Worm (Caenorhabditis elegans) whole organism, L2 larva: ENCODE measurements around the gene ptr-19.
A peak's percentile ranks its signal among the peaks of the same experiment; 100 is the strongest.

Experiments used
- C34F6.9 ChIP-seq: fragments of 150-350 bp; optimal IDR thresholded peaks from 2 replicates; lab custom pipeline; 2014; ENCODE audit warnings: missing biosample characterization, missing genetic modification characterization
- F13H6.1 ChIP-seq: sonication (generic microtip); optimal IDR thresholded peaks from 2 replicates; lab custom pipeline; 2016; ENCODE audit warnings: missing genetic modification characterization, missing compliant biosample characterization
- Y55F3AM.14 ChIP-seq: fragments of 200-800 bp; sonication (Bioruptor generic); optimal IDR thresholded peaks from 2 replicates; lab custom pipeline; 2018; ENCODE audit warnings: mild to moderate bottlenecking, missing genetic modification characterization, missing compliant biosample characterization
- ama-1 ChIP-seq: fragments of 150-350 bp; optimal IDR thresholded peaks from 2 replicates; lab custom pipeline; 2018; ENCODE audit warnings: inconsistent platforms
- blmp-1 ChIP-seq: sonication (generic microtip); optimal IDR thresholded peaks from 2 replicates; lab custom pipeline; 2017; ENCODE audit warnings: missing genetic modification characterization, mild to moderate bottlenecking, missing compliant biosample characterization, antibody characterized with exemption, moderate library complexity; ENCODE audit not compliant: insufficient read depth
- ceh-16 ChIP-seq: fragments of 150-350 bp; optimal IDR thresholded peaks from 2 replicates; lab custom pipeline; 2014; ENCODE audit warnings: missing biosample characterization, missing genetic modification characterization
- crh-2 ChIP-seq: sonication (generic microtip); optimal IDR thresholded peaks from 2 replicates; lab custom pipeline; 2017; ENCODE audit warnings: missing biosample characterization, missing genetic modification characterization
- egl-27 ChIP-seq: sonication (generic microtip); optimal IDR thresholded peaks from 3 replicates; lab custom pipeline; 2017; ENCODE audit warnings: missing biosample characterization, missing genetic modification reagents, missing genetic modification characterization
- elt-1 ChIP-seq: fragments of 150-350 bp; optimal IDR thresholded peaks from 2 replicates; lab custom pipeline; 2014; ENCODE audit warnings: missing biosample characterization, missing genetic modification characterization
- elt-3 ChIP-seq: sonication (generic microtip); optimal IDR thresholded peaks from 2 replicates; lab custom pipeline; 2017; ENCODE audit warnings: missing biosample characterization, missing genetic modification characterization
- lin-11 ChIP-seq: fragments of 150-350 bp; sonication (generic microtip); optimal IDR thresholded peaks from 2 replicates; lab custom pipeline; 2014; ENCODE audit warnings: missing biosample characterization, missing genetic modification characterization, inconsistent platforms, mixed read lengths
- lin-13 ChIP-seq: fragments of 150-350 bp; optimal IDR thresholded peaks from 2 replicates; lab custom pipeline; 2014; ENCODE audit warnings: missing biosample characterization, missing genetic modification reagents, missing genetic modification characterization
- mab-5 ChIP-seq: fragments of 150-350 bp; optimal IDR thresholded peaks from 2 replicates; lab custom pipeline; 2014; ENCODE audit warnings: missing biosample characterization, missing genetic modification characterization
- nhr-10 ChIP-seq: sonication (generic microtip); optimal IDR thresholded peaks from 2 replicates; lab custom pipeline; 2017; ENCODE audit warnings: missing biosample characterization, missing genetic modification characterization
- nhr-11 ChIP-seq: fragments of 150-350 bp; optimal IDR thresholded peaks from 2 replicates; lab custom pipeline; 2014; ENCODE audit warnings: missing biosample characterization, missing genetic modification characterization
- nhr-12 ChIP-seq: fragments of 150-350 bp; optimal IDR thresholded peaks from 2 replicates; lab custom pipeline; 2014; ENCODE audit warnings: missing biosample characterization, missing genetic modification characterization
- nhr-21 ChIP-seq: fragments of 150-350 bp; optimal IDR thresholded peaks from 2 replicates; lab custom pipeline; 2014; ENCODE audit warnings: missing biosample characterization, missing genetic modification characterization
- nhr-23 ChIP-seq: fragments of 150-350 bp; optimal IDR thresholded peaks from 2 replicates; lab custom pipeline; 2014; ENCODE audit warnings: missing biosample characterization, missing genetic modification reagents, missing genetic modification characterization
- nhr-237 ChIP-seq: fragments of 150-350 bp; optimal IDR thresholded peaks from 2 replicates; lab custom pipeline; 2014; ENCODE audit warnings: missing biosample characterization, missing genetic modification characterization
- nhr-25 ChIP-seq: fragments of 150-350 bp; sonication (generic microtip); optimal IDR thresholded peaks from 3 replicates; lab custom pipeline; 2014; ENCODE audit warnings: missing biosample characterization, missing genetic modification characterization
- nhr-6 ChIP-seq: fragments of 150-350 bp; optimal IDR thresholded peaks from 2 replicates; lab custom pipeline; 2014; ENCODE audit warnings: missing biosample characterization, missing genetic modification characterization
- nhr-77 ChIP-seq: fragments of 150-350 bp; optimal IDR thresholded peaks from 2 replicates; lab custom pipeline; 2014; ENCODE audit warnings: missing biosample characterization, missing genetic modification characterization
- peb-1 ChIP-seq: fragments of 150-350 bp; optimal IDR thresholded peaks from 2 replicates; lab custom pipeline; 2014; ENCODE audit warnings: missing biosample characterization, missing genetic modification characterization
- sem-4 ChIP-seq: fragments of 150-350 bp; optimal IDR thresholded peaks from 2 replicates; lab custom pipeline; 2014; ENCODE audit warnings: missing biosample characterization, missing genetic modification reagents, missing genetic modification characterization
- sma-3 ChIP-seq: sonication (generic microtip); optimal IDR thresholded peaks from 2 replicates; lab custom pipeline; 2016; ENCODE audit warnings: missing genetic modification reagents, missing genetic modification characterization, missing compliant biosample characterization
- unc-39 ChIP-seq: fragments of 150-350 bp; optimal IDR thresholded peaks from 2 replicates; lab custom pipeline; 2014; ENCODE audit warnings: missing biosample characterization, missing genetic modification characterization
- unc-55 ChIP-seq: fragments of 150-350 bp; sonication (generic microtip); optimal IDR thresholded peaks from 3 replicates; lab custom pipeline; 2014; ENCODE audit warnings: missing biosample characterization, missing genetic modification reagents, missing genetic modification characterization
- zag-1 ChIP-seq: fragments of 150-350 bp; optimal IDR thresholded peaks from 2 replicates; lab custom pipeline; 2014; ENCODE audit warnings: missing biosample characterization, missing genetic modification characterization
- ztf-1 ChIP-seq: fragments of 200-800 bp; sonication (Bioruptor generic); conservative IDR thresholded peaks from 2 replicates; pipeline ENCODE4 v1.3.6; 2022; ENCODE audit warnings: missing genetic modification characterization, missing compliant biosample characterization

The ptr-19 gene

ce11 chrIII:10759050-10760023, 22.3 kb upstream of the ptr-19 start, which contains the start of gene tasp-1 (continued):
- TF ChIP-seq nhr-11 (peak; percentile 90), lin-13 (GFP tag; lab: Kevin White, UChicago) (peak; percentile 100), nhr-23 (tag; lab: Kevin White, UChicago) (no peak), lin-11 (tag; lab: Kevin White, UChicago) (peak; percentile 100), unc-39 (tag; lab: Kevin White, UChicago) (peak; percentile 100), unc-55 (GFP tag; lab: Kevin White, UChicago) (peak; percentile 100), nhr-21 (tag; lab: Kevin White, UChicago) (peak; percentile 100), ceh-16 (tag; lab: Kevin White, UChicago) (peak; percentile 96), egl-27 (tag; lab: Kevin White, UChicago) (peak; percentile 97)

- TF ChIP-seq nhr-21 (tag; lab: Kevin White, UChicago) (peak; percentile 21), ama-1 (lab: Kevin White, UChicago) (peak; percentile 21), blmp-1 (tag; lab: Kevin White, UChicago) (no peak)
- TF ChIP-seq, all 48 proteins: peak for 2
Measured at ce11 chrIII:10763032-10763431, 18.6 kb upstream of the ptr-19 start, which contains the start of gene dpy-28. dpy-28 (plus strand) TSS chrIII:10763131.

DNA sequence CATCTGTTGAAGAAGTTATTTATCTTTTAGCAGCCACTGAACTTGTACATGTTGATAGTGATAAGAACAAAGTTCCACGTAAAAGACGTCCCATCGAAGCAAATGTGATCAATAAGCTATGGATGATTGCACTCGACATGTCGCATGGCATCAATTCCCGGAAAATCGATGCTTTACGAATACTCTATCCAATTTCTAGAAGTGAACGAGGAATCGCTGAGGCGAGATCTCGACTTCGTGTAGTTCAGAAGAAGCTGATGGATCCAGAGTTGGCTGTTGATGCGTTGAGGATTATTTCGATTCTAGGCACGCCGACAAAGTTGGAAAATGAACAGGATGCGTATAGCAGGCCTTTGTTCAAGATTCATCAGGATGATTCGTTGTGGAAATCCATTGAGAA, 12.0 kb upstream of the ptr-19 start:
- no peak for TF ChIP-seq elt-3 (tag; lab: Kevin White, UChicago)

ce11 chrIII:10783052-10783451, 1.4 kb downstream of the ptr-19 start:
- TF ChIP-seq zag-1, result no peak
- no peak for TF ChIP-seq nhr-21 (tag; lab: Kevin White, UChicago)
- TF ChIP-seq ztf-1 (GFP tag; lab: Robert Waterston, UW), result no peak
- TF ChIP-seq nhr-25, result no peak
- no peak for TF ChIP-seq elt-1 (tag; lab: Kevin White, UChicago)
- no peak for TF ChIP-seq C34F6.9 (tag; lab: Kevin White, UChicago)
- TF ChIP-seq nhr-12, result no peak

DNA sequence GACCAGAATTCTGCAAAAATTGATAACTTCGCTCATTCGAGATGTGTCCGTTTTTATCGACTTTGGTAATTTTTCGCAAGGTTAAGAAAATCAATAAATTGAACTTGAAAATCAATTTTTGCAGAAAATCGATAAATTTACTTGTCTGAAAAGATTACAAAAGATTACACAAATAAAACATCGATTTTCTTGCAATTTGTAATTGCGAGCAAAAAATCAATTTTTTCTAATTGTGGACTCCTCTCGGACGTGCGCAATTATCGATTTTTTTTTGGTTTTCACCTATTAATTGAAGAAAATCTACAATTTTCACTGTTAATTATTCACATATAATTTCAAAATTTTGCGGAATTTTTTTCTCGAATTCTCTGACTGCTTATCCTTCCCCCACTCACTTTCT, 9.6 kb downstream of the ptr-19 start:
- TF ChIP-seq sma-3 (GFP tag; lab: Kevin White, UChicago) (no peak), nhr-12 (no peak), nhr-23 (tag; lab: Kevin White, UChicago) (no peak), lin-13 (GFP tag; lab: Kevin White, UChicago) (no peak), nhr-11 (no peak), peb-1 (tag; lab: Kevin White, UChicago) (no peak), sem-4 (tag; lab: Kevin White, UChicago) (no peak), F13H6.1 (tag; lab: Kevin White, UChicago) (no peak), nhr-6 (tag; lab: Kevin White, UChicago) (no peak), Y55F3AM.14 (GFP tag; lab: Kevin White, UChicago) (no peak), mab-5 (no peak), nhr-77 (no peak), nhr-10 (tag; lab: Kevin White, UChicago) (no peak), ama-1 (lab: Kevin White, UChicago) (no peak), nhr-237 (tag; lab: Kevin White, UChicago) (no peak)

DNA sequence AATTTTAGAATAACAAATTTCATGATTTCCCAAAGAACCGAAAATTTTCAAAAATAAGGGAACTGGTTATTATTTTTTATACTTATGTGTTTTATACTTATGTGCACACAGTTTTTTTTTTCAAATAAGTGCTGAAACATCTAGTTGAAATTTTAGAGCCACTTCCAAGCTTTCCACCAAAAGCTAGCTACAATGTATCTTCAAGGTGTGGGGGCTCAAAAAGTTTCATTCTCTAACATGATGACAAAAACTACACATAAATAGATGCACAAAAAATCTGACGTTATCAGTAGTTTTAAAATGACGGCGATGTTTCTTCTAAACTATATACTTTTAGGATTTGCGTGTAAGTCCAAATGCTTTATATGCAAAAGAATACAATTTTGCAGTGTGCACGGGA, 12.4 kb downstream of the ptr-19 start, which contains the start of gene clec-163:
Gene clec-163, plus strand, starts transcription at position 301 of the 400 bp plus-strand sequence.
- TF ChIP-seq ceh-16 (tag; lab: Kevin White, UChicago), result no peak
- TF ChIP-seq, all 48 proteins: peak for 0

DNA sequence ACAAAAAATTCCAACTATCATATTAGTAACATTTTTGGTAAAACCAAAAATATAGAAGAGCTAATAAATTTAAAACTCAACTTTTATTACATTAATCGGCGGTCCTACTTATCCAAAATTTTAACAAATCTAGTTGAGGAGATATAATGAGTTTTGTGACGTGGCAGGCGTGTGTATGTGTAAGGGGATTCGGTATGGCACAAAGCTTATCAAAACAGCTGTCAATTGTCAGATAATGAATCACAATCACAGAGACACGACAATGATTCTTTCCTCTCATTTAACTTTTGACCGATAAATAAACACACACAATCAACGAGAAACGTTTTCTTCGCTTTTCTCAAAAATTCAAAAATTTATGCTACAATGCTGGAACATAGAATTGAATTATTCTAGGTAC, 20.4 kb downstream of the ptr-19 start, which contains the start of gene K11D9.3:
Gene K11D9.3, minus strand, starts transcription at position 181 of the 400 bp plus-strand sequence.
- TF ChIP-seq F13H6.1 (tag; lab: Kevin White, UChicago) (no peak), nhr-237 (tag; lab: Kevin White, UChicago) (no peak), nhr-12 (no peak), mab-5 (no peak), crh-2 (tag; lab: Kevin White, UChicago) (peak; percentile 70)
